Worm (Caenorhabditis elegans) whole organism, L4 larva: Measurements from ENCODE around the gene T06D8.9.

ENCODE experiments used
- F37D6.2 ChIP-seq: sonication (generic microtip); optimal IDR thresholded peaks from 2 replicates; lab custom pipeline; 2016; ENCODE audit warnings: mild to moderate bottlenecking, missing genetic modification characterization, missing compliant biosample characterization
- T20F7.1 ChIP-seq: fragments of 200-800 bp; sonication (Bioruptor generic); optimal IDR thresholded peaks from 2 replicates; lab custom pipeline; 2018; ENCODE audit warnings: mild to moderate bottlenecking, missing genetic modification characterization, missing compliant biosample characterization
- T26A8.4 ChIP-seq: fragments of 200-800 bp; sonication (Bioruptor generic); IDR thresholded peaks from 2 replicates; pipeline ENCODE4 v1.3.6; 2022; ENCODE audit warnings: missing genetic modification characterization, missing compliant biosample characterization
- Y105C5A.15 ChIP-seq: fragments of 200-800 bp; sonication (Bioruptor generic); IDR thresholded peaks from 2 replicates; pipeline ENCODE4 v1.3.6; 2022; ENCODE audit warnings: missing genetic modification characterization, missing compliant biosample characterization
- Y48G9A.11 ChIP-seq: fragments of 200-800 bp; sonication (Bioruptor generic); IDR thresholded peaks from 2 replicates; pipeline ENCODE4 v1.3.6; 2022; ENCODE audit warnings: missing genetic modification reagents, missing genetic modification characterization, missing compliant biosample characterization
- Y5F2A.4 ChIP-seq: fragments of 200-800 bp; sonication (Bioruptor generic); optimal IDR thresholded peaks from 2 replicates; lab custom pipeline; 2018; ENCODE audit warnings: mild to moderate bottlenecking, missing genetic modification characterization, missing compliant biosample characterization
- ZK546.5 ChIP-seq, 2 experiments: sonication (generic microtip); optimal IDR thresholded peaks; 2 replicates each; lab custom pipeline; 2017; ENCODE audit warnings: missing biosample characterization in 2 of 2, missing genetic modification characterization in 2 of 2
- aha-1 ChIP-seq: fragments of 150-350 bp; peaks from one replicate; lab custom pipeline; 2014; ENCODE audit warnings: missing biosample characterization, missing genetic modification characterization
- ama-1 ChIP-seq: fragments of 150-350 bp; optimal IDR thresholded peaks from 2 replicates; lab custom pipeline; 2014; ENCODE audit warnings: inconsistent platforms, mixed read lengths
- attf-4 ChIP-seq: sonication (generic microtip); optimal IDR thresholded peaks from 3 replicates; lab custom pipeline; 2017; ENCODE audit warnings: missing biosample characterization, missing genetic modification characterization
- ceh-20 ChIP-seq: fragments of 200-800 bp; sonication (Bioruptor generic); IDR thresholded peaks from 2 replicates; pipeline ENCODE4 v1.3.6; 2022; ENCODE audit warnings: missing genetic modification reagents, missing genetic modification characterization, missing compliant biosample characterization
- ceh-28 ChIP-seq: fragments of 150-350 bp; optimal IDR thresholded peaks from 2 replicates; lab custom pipeline; 2014; ENCODE audit warnings: missing biosample characterization, missing genetic modification reagents, missing genetic modification characterization
- ceh-62 ChIP-seq: sonication (generic microtip); optimal IDR thresholded peaks from 2 replicates; lab custom pipeline; 2017; ENCODE audit warnings: missing biosample characterization, missing genetic modification characterization
- ceh-82 ChIP-seq: sonication (generic microtip); optimal IDR thresholded peaks from 2 replicates; lab custom pipeline; 2017; ENCODE audit warnings: missing biosample characterization, missing genetic modification characterization
- cey-2 ChIP-seq: sonication (generic microtip); optimal IDR thresholded peaks from 3 replicates; lab custom pipeline; 2017; ENCODE audit warnings: missing genetic modification characterization, mild to moderate bottlenecking, missing compliant biosample characterization, antibody characterized with exemption, borderline replicate concordance; ENCODE audit not compliant: insufficient read depth
- ctbp-1 ChIP-seq: fragments of 200-800 bp; sonication (Bioruptor generic); IDR thresholded peaks from 2 replicates; pipeline ENCODE4 v1.3.6; 2022; ENCODE audit warnings: missing genetic modification reagents, missing genetic modification characterization, missing compliant biosample characterization
- daf-12 ChIP-seq: fragments of 150-350 bp; optimal IDR thresholded peaks from 2 replicates; lab custom pipeline; 2014; ENCODE audit warnings: missing biosample characterization, missing genetic modification reagents, missing genetic modification characterization
- daf-16 ChIP-seq, 3 experiments: sonication (generic microtip); optimal IDR thresholded peaks; 2 replicates each; lab custom pipeline; 2016 to 2017; ENCODE audit warnings: missing genetic modification characterization in 3 of 3, missing genetic modification reagents in 3 of 3, mild to moderate bottlenecking in 2 of 3, missing compliant biosample characterization in 2 of 3, missing biosample characterization in 1 of 3, moderate library complexity in 1 of 3
- daf-8 ChIP-seq: fragments of 200-800 bp; sonication (Bioruptor generic); IDR thresholded peaks from 2 replicates; pipeline ENCODE4 v1.3.6; 2022; ENCODE audit warnings: missing genetic modification characterization, missing compliant biosample characterization
- dmd-6 ChIP-seq: fragments of 200-800 bp; sonication (Bioruptor generic); IDR thresholded peaks from 2 replicates; pipeline ENCODE4 v1.3.6; 2022; ENCODE audit warnings: missing genetic modification reagents, missing genetic modification characterization, missing compliant biosample characterization
- dmd-9 ChIP-seq: fragments of 200-800 bp; sonication (Bioruptor generic); IDR thresholded peaks from 2 replicates; pipeline ENCODE4 v1.3.6; 2022; ENCODE audit warnings: missing genetic modification reagents, missing genetic modification characterization, missing compliant biosample characterization
- dpl-1 ChIP-seq: fragments of 150-350 bp; optimal IDR thresholded peaks from 2 replicates; lab custom pipeline; 2014; ENCODE audit warnings: missing biosample characterization, missing genetic modification reagents, missing genetic modification characterization
- fkh-10 ChIP-seq: fragments of 150-350 bp; optimal IDR thresholded peaks from 2 replicates; lab custom pipeline; 2014; ENCODE audit warnings: missing biosample characterization, missing genetic modification reagents, missing genetic modification characterization
- hlh-30 ChIP-seq: sonication (generic microtip); optimal IDR thresholded peaks from 2 replicates; lab custom pipeline; 2017; ENCODE audit warnings: antibody characterized with exemption, mild to moderate bottlenecking, missing genetic modification characterization, missing compliant biosample characterization; ENCODE audit not compliant: insufficient read depth
- hmg-1.1 ChIP-seq: fragments of 200-800 bp; sonication (Bioruptor generic); IDR thresholded peaks from 2 replicates; pipeline ENCODE4 v1.3.6; 2022; ENCODE audit warnings: missing genetic modification reagents, missing genetic modification characterization, missing compliant biosample characterization
- lin-13 ChIP-seq: fragments of 150-350 bp; optimal IDR thresholded peaks from 2 replicates; lab custom pipeline; 2014; ENCODE audit warnings: missing biosample characterization, missing genetic modification reagents, missing genetic modification characterization
- lin-15B ChIP-seq: fragments of 150-350 bp; sonication (generic microtip); optimal IDR thresholded peaks from 3 replicates; lab custom pipeline; 2014; ENCODE audit warnings: missing biosample characterization, missing genetic modification characterization
- lir-3 ChIP-seq: sonication (generic microtip); optimal IDR thresholded peaks from 2 replicates; lab custom pipeline; 2016; ENCODE audit warnings: mild to moderate bottlenecking, missing genetic modification characterization, missing compliant biosample characterization
- lsy-2 ChIP-seq, 2 experiments: fragments of 150-350 bp in 1 of 2; sonication (generic microtip) in 1 of 2; optimal IDR thresholded peaks; 2 replicates each; lab custom pipeline; 2014 to 2017; ENCODE audit warnings: missing biosample characterization in 2 of 2, missing genetic modification characterization in 2 of 2
- mep-1 ChIP-seq: fragments of 150-350 bp; sonication (generic microtip); optimal IDR thresholded peaks from 3 replicates; lab custom pipeline; 2014; ENCODE audit warnings: missing biosample characterization, missing genetic modification characterization
- mes-2 ChIP-seq: sonication (generic microtip); optimal IDR thresholded peaks from 2 replicates; lab custom pipeline; 2016; ENCODE audit warnings: missing genotype, mild to moderate bottlenecking, missing genetic modification characterization, missing compliant biosample characterization; ENCODE audit not compliant: poor library complexity, severe bottlenecking
- nhr-10 ChIP-seq: fragments of 150-350 bp; optimal IDR thresholded peaks from 2 replicates; lab custom pipeline; 2014; ENCODE audit warnings: missing biosample characterization, missing genetic modification characterization
- nhr-111 ChIP-seq: fragments of 200-800 bp; sonication (Bioruptor generic); optimal IDR thresholded peaks from 2 replicates; lab custom pipeline; 2018; ENCODE audit warnings: mild to moderate bottlenecking, missing genetic modification characterization, missing compliant biosample characterization
- nhr-25 ChIP-seq: sonication (generic microtip); optimal IDR thresholded peaks from 2 replicates; lab custom pipeline; 2017; ENCODE audit warnings: missing genetic modification characterization, mild to moderate bottlenecking, missing compliant biosample characterization, antibody characterized with exemption, moderate library complexity, borderline replicate concordance; ENCODE audit not compliant: insufficient read depth
- nhr-48 ChIP-seq: sonication (generic microtip); optimal IDR thresholded peaks from 2 replicates; lab custom pipeline; 2016; ENCODE audit warnings: mild to moderate bottlenecking, missing genetic modification characterization, missing compliant biosample characterization
- nhr-76 ChIP-seq: fragments of 150-350 bp; optimal IDR thresholded peaks from 2 replicates; lab custom pipeline; 2014; ENCODE audit warnings: missing biosample characterization, missing genetic modification characterization
- pha-4 ChIP-seq, 2 experiments: fragments of 150-350 bp in 1 of 2; fragments of 200-800 bp in 1 of 2; sonication (Bioruptor generic) in 1 of 2; IDR thresholded peaks in 1 of 2; optimal IDR thresholded peaks in 1 of 2; 2 replicates each; pipeline versions ENCODE4 v1.3.6 to Lab custom; 2014 to 2022; ENCODE audit warnings: missing genetic modification characterization in 2 of 2, missing genetic modification reagents in 2 of 2, missing biosample characterization in 1 of 2, missing compliant biosample characterization in 1 of 2
- php-3 ChIP-seq: fragments of 200-800 bp; sonication (Bioruptor generic); IDR thresholded peaks from 2 replicates; pipeline ENCODE4 v1.3.6; 2022; ENCODE audit warnings: missing genetic modification reagents, missing genetic modification characterization, missing compliant biosample characterization
- pqm-1 ChIP-seq: sonication (generic microtip); optimal IDR thresholded peaks from 2 replicates; lab custom pipeline; 2017; ENCODE audit warnings: missing biosample characterization, missing genetic modification characterization
- set-16 ChIP-seq: fragments of 200-800 bp; sonication (Bioruptor generic); IDR thresholded peaks from 2 replicates; pipeline ENCODE4 v1.3.6; 2022; ENCODE audit warnings: missing genetic modification reagents, missing genetic modification characterization, missing compliant biosample characterization
- skn-1 ChIP-seq: fragments of 150-350 bp; optimal IDR thresholded peaks from 2 replicates; lab custom pipeline; 2014; ENCODE audit warnings: missing biosample characterization, missing genetic modification characterization
- tag-97 ChIP-seq: fragments of 200-800 bp; sonication (Bioruptor generic); IDR thresholded peaks from 2 replicates; pipeline ENCODE4 v1.3.6; 2022; ENCODE audit warnings: missing genetic modification characterization, missing compliant biosample characterization
- unc-130 ChIP-seq: sonication (generic microtip); optimal IDR thresholded peaks from 2 replicates; lab custom pipeline; 2016; ENCODE audit warnings: missing genetic modification reagents, missing genetic modification characterization, missing compliant biosample characterization
- unc-39 ChIP-seq: sonication (generic microtip); optimal IDR thresholded peaks from 2 replicates; lab custom pipeline; 2017; ENCODE audit warnings: missing biosample characterization, missing genetic modification characterization
- vab-7 ChIP-seq: fragments of 200-800 bp; sonication (Bioruptor generic); IDR thresholded peaks from 2 replicates; pipeline ENCODE4 v1.3.6; 2022; ENCODE audit warnings: missing genetic modification reagents, missing genetic modification characterization, missing compliant biosample characterization
- zag-1 ChIP-seq: fragments of 150-350 bp; optimal IDR thresholded peaks from 2 replicates; lab custom pipeline; 2014; ENCODE audit warnings: missing biosample characterization, missing genetic modification characterization
- zfp-3 ChIP-seq: fragments of 200-800 bp; sonication (Bioruptor generic); conservative IDR thresholded peaks from 2 replicates; pipeline ENCODE4 v1.3.6; 2022; ENCODE audit warnings: missing genetic modification reagents, missing genetic modification characterization, missing compliant biosample characterization
- zip-2 ChIP-seq: fragments of 150-350 bp; optimal IDR thresholded peaks from 2 replicates; lab custom pipeline; 2014; ENCODE audit warnings: missing biosample characterization, missing genetic modification characterization
- ztf-11 ChIP-seq: fragments of 150-350 bp; optimal IDR thresholded peaks from 2 replicates; lab custom pipeline; 2014; ENCODE audit warnings: missing biosample characterization, missing genetic modification characterization
- ztf-7 ChIP-seq: fragments of 150-350 bp; optimal IDR thresholded peaks from 2 replicates; lab custom pipeline; 2014; ENCODE audit warnings: missing biosample characterization, missing genetic modification characterization

Gene T06D8.9

ce11 chrII:11238869-11239647 lies at the start of gene T06D8.9, which contains the start of gene rpn-9 (continued):
- TF ChIP-seq lir-3: no peak
- peak; percentile 37 for TF ChIP-seq ama-1 (lab: Kevin White, UChicago)
- no peak for TF ChIP-seq T26A8.4 (GFP tag; lab: Robert Waterston, UW)
- no peak for TF ChIP-seq zfp-3 (GFP tag; lab: Robert Waterston, UW)
- no peak for TF ChIP-seq ceh-62 (tag; lab: Kevin White, UChicago)
- TF ChIP-seq pqm-1: peak; percentile 4
- no peak for TF ChIP-seq unc-39 (tag; lab: Kevin White, UChicago)
- TF ChIP-seq zag-1: no peak
- peak; percentile 48; the same call in 1 of the 2 replicates for TF ChIP-seq dmd-6 (GFP tag; lab: Robert Waterston, UW)
- TF ChIP-seq mep-1: peak; percentile 91
- peak; percentile 92 for TF ChIP-seq unc-130 (GFP tag; lab: Kevin White, UChicago)
- no peak for TF ChIP-seq cey-2 (tag; lab: Kevin White, UChicago)
- TF ChIP-seq F37D6.2: no peak
- TF ChIP-seq ceh-82 (tag; lab: Kevin White, UChicago): no peak
- TF ChIP-seq zip-2 (tag; lab: Kevin White, UChicago): no peak
- peak; percentile 92 for TF ChIP-seq mes-2
- peak in 1 of 2 experiments; percentile 30 for TF ChIP-seq daf-16 (GFP tag; optimal IDR thresholded peaks at IDR 0.05; lab: Kevin White, UChicago)
- peak; percentile 73 for TF ChIP-seq daf-16 (tag; optimal IDR thresholded peaks at IDR 0.05; lab: Kevin White, UChicago)
- no peak for TF ChIP-seq nhr-111 (GFP tag; lab: Kevin White, UChicago)
- no peak for TF ChIP-seq nhr-76 (tag; lab: Kevin White, UChicago)
- no peak for TF ChIP-seq ztf-11 (tag; lab: Kevin White, UChicago)
- no peak for TF ChIP-seq skn-1
- no peak for TF ChIP-seq nhr-25
- no peak for TF ChIP-seq Y5F2A.4 (GFP tag; lab: Kevin White, UChicago)
- no peak for TF ChIP-seq nhr-48 (tag; lab: Kevin White, UChicago)
- TF ChIP-seq daf-12 (tag; lab: Kevin White, UChicago): no peak
- TF ChIP-seq attf-4 (tag; lab: Kevin White, UChicago): no peak
- TF ChIP-seq aha-1 (tag; lab: Kevin White, UChicago): no peak
- peak; percentile 71 for TF ChIP-seq dpl-1
- TF ChIP-seq lsy-2 (tag; optimal IDR thresholded peaks at IDR 0.05; lab: Kevin White, UChicago): peak; percentile 25 to 93
- TF ChIP-seq dmd-9 (GFP tag; lab: Robert Waterston, UW): no peak
- TF ChIP-seq daf-8 (GFP tag; lab: Robert Waterston, UW): no peak
- TF ChIP-seq nhr-10 (tag; lab: Kevin White, UChicago): no peak
- no peak for TF ChIP-seq T20F7.1 (GFP tag; lab: Kevin White, UChicago)
- TF ChIP-seq Y105C5A.15 (GFP tag; lab: Robert Waterston, UW): no peak
- TF ChIP-seq ceh-28 (tag; lab: Kevin White, UChicago): no peak
- TF ChIP-seq ceh-20 (GFP tag; lab: Robert Waterston, UW): no peak
- TF ChIP-seq php-3: no peak
- TF ChIP-seq hmg-1.1 (GFP tag; lab: Robert Waterston, UW): no peak; the same call in 1 of the 2 replicates
- TF ChIP-seq lin-15B (tag; lab: Kevin White, UChicago): no peak
- no peak for TF ChIP-seq pha-4 (GFP tag; IDR thresholded peaks at IDR 0.05; lab: Robert Waterston, UW)
- TF ChIP-seq pha-4 (tag; optimal IDR thresholded peaks at IDR 0.05; lab: Kevin White, UChicago): peak; percentile 98
- no peak for TF ChIP-seq tag-97 (GFP tag; lab: Robert Waterston, UW)
- no peak for TF ChIP-seq ctbp-1 (GFP tag; lab: Robert Waterston, UW)
- TF ChIP-seq hlh-30 (tag; lab: Kevin White, UChicago): peak; percentile 92
- no peak for TF ChIP-seq ZK546.5 (tag; optimal IDR thresholded peaks at IDR 0.05; lab: Kevin White, UChicago)
- no peak for TF ChIP-seq vab-7
- TF ChIP-seq Y48G9A.11 (GFP tag; lab: Robert Waterston, UW): no peak
- no peak for TF ChIP-seq ztf-7 (tag; lab: Kevin White, UChicago)
- peak; percentile 87 for TF ChIP-seq lin-13 (GFP tag; lab: Kevin White, UChicago)
- TF ChIP-seq set-16 (GFP tag; lab: Robert Waterston, UW): no peak
- TF ChIP-seq fkh-10 (GFP tag; lab: Kevin White, UChicago): peak; percentile 19
